Worm (Caenorhabditis elegans): ENCODE data around the gene F13H8.3.

- TF ChIP-seq T22C8.4 (GFP tag; IDR thresholded peaks at IDR 0.05): no peak
- TF ChIP-seq cog-1 (tag; optimal IDR thresholded peaks at IDR 0.05): no peak
- no peak for TF ChIP-seq tab-1 (GFP tag; IDR thresholded peaks at IDR 0.05)
- no peak for TF ChIP-seq ztf-29 (GFP tag; IDR thresholded peaks at IDR 0.05)
- TF ChIP-seq flt-1 (GFP tag; IDR thresholded peaks at IDR 0.05): no peak
- TF ChIP-seq klf-2 (GFP tag; conservative IDR thresholded peaks at IDR 0.05): no peak
These were observed 17.7 kb upstream of the F13H8.3 start, which contains the start of gene lelo-1 for ce11 chrII:6246054-6246453.

Measured in whole organism, midembryonic.